Worm (Caenorhabditis elegans) whole organism, young adult: ENCODE results near the gene gcc-2.
A peak's percentile ranks its signal among the peaks of the same experiment; 100 is the strongest.

Source experiments
- B0035.1 ChIP-seq: sonication (generic microtip); optimal IDR thresholded peaks from 2 replicates; lab custom pipeline; 2016; ENCODE audit warnings: missing genetic modification characterization, mild to moderate bottlenecking, missing compliant biosample characterization, missing genotype, missing genetic modification reagents
- B0336.3 ChIP-seq: fragments of 200-800 bp; sonication (Bioruptor generic); IDR thresholded peaks from 2 replicates; pipeline ENCODE4 v1.3.6; 2022; ENCODE audit warnings: missing genetic modification characterization, missing compliant biosample characterization
- C17E4.6 ChIP-seq: fragments of 200-800 bp; sonication (Bioruptor generic); IDR thresholded peaks from 2 replicates; pipeline ENCODE4 v1.3.6; 2022; ENCODE audit warnings: missing genetic modification reagents, missing genetic modification characterization, missing compliant biosample characterization
- D2030.7 ChIP-seq: fragments of 200-800 bp; sonication (Bioruptor generic); IDR thresholded peaks from 2 replicates; pipeline ENCODE4 v1.3.6; 2022; ENCODE audit warnings: missing genetic modification reagents, missing genetic modification characterization, missing compliant biosample characterization
- F10E7.11 ChIP-seq: sonication (generic microtip); optimal IDR thresholded peaks from 2 replicates; lab custom pipeline; 2017; ENCODE audit warnings: mild to moderate bottlenecking, missing genetic modification characterization, moderate library complexity, missing compliant biosample characterization
- F37B4.10 ChIP-seq: fragments of 200-800 bp; sonication (Bioruptor generic); IDR thresholded peaks from 2 replicates; pipeline ENCODE4 v1.3.6; 2022; ENCODE audit warnings: missing genetic modification characterization, missing compliant biosample characterization
- F39B2.1 ChIP-seq: fragments of 200-800 bp; sonication (Bioruptor generic); IDR thresholded peaks from 2 replicates; pipeline ENCODE4 v1.3.6; 2022; ENCODE audit warnings: missing genetic modification reagents, missing genetic modification characterization, missing compliant biosample characterization
- F52B5.7 ChIP-seq: sonication (generic microtip); optimal IDR thresholded peaks from 2 replicates; lab custom pipeline; 2016; ENCODE audit warnings: mild to moderate bottlenecking, missing genetic modification characterization, missing compliant biosample characterization
- F55B11.4 ChIP-seq: sonication (generic microtip); optimal IDR thresholded peaks from 2 replicates; lab custom pipeline; 2016; ENCODE audit warnings: missing compliant biosample characterization, missing genetic modification characterization, borderline replicate concordance; ENCODE audit not compliant: insufficient read depth
- F57A8.1 ChIP-seq: fragments of 200-800 bp; sonication (Bioruptor generic); optimal IDR thresholded peaks from 2 replicates; lab custom pipeline; 2018; ENCODE audit warnings: mild to moderate bottlenecking, missing genetic modification characterization, moderate library complexity, missing compliant biosample characterization
- K11D2.4 ChIP-seq: fragments of 200-800 bp; sonication (Bioruptor generic); IDR thresholded peaks from 2 replicates; pipeline ENCODE4 v1.3.6; 2022; ENCODE audit warnings: missing genetic modification reagents, missing genetic modification characterization, missing compliant biosample characterization
- Y53F4B.3 ChIP-seq: fragments of 200-800 bp; sonication (Bioruptor generic); IDR thresholded peaks from 2 replicates; pipeline ENCODE4 v1.3.6; 2022; ENCODE audit warnings: missing genetic modification reagents, missing genetic modification characterization, missing compliant biosample characterization
- Y53G8AR.9 ChIP-seq: fragments of 200-800 bp; sonication (Bioruptor generic); conservative IDR thresholded peaks from 2 replicates; pipeline ENCODE4 v1.3.6; 2022; ENCODE audit warnings: missing genetic modification reagents, missing genetic modification characterization, missing compliant biosample characterization
- Y95B8A.8 ChIP-seq: fragments of 200-800 bp; sonication (Bioruptor generic); IDR thresholded peaks from 2 replicates; pipeline ENCODE4 v1.3.6; 2022; ENCODE audit warnings: missing genetic modification reagents, missing genetic modification characterization, missing compliant biosample characterization
- akir-1 ChIP-seq: fragments of 200-800 bp; sonication (Bioruptor generic); optimal IDR thresholded peaks from 2 replicates; lab custom pipeline; 2018; ENCODE audit warnings: mild to moderate bottlenecking, missing genetic modification characterization, moderate library complexity, missing compliant biosample characterization
- ama-1 ChIP-seq, 3 experiments: fragments of 150-350 bp in 1 of 3; sonication (generic microtip) in 2 of 3; optimal IDR thresholded peaks; 2 replicates each; lab custom pipeline; 2014 to 2018; ENCODE audit warnings: missing biosample characterization in 2 of 3, missing genetic modification characterization in 2 of 3, missing genetic modification reagents in 2 of 3
- aptf-3 ChIP-seq: fragments of 200-800 bp; sonication (Bioruptor generic); IDR thresholded peaks from 2 replicates; pipeline ENCODE4 v1.3.6; 2022; ENCODE audit warnings: missing genetic modification characterization, missing compliant biosample characterization
- athp-1 ChIP-seq: sonication (generic microtip); optimal IDR thresholded peaks from 2 replicates; lab custom pipeline; 2017; ENCODE audit warnings: mild to moderate bottlenecking, missing genetic modification characterization, missing compliant biosample characterization
- bed-1 ChIP-seq: fragments of 200-800 bp; sonication (Bioruptor generic); IDR thresholded peaks from 2 replicates; pipeline ENCODE4 v1.3.6; 2022; ENCODE audit warnings: missing genetic modification reagents, missing genetic modification characterization, missing compliant biosample characterization
- cebp-1 ChIP-seq, 2 experiments: fragments of 200-800 bp in 1 of 2; sonication (Bioruptor generic) in 1 of 2; sonication (generic microtip) in 1 of 2; IDR thresholded peaks in 1 of 2; optimal IDR thresholded peaks in 1 of 2; 2 replicates each; pipeline versions ENCODE4 v1.3.6 to Lab custom; 2017 to 2022; ENCODE audit warnings: missing compliant biosample characterization in 2 of 2, missing genetic modification characterization in 2 of 2, mild to moderate bottlenecking in 1 of 2, missing genetic modification reagents in 1 of 2, moderate library complexity in 1 of 2
- ceh-79 ChIP-seq: sonication (generic microtip); optimal IDR thresholded peaks from 2 replicates; lab custom pipeline; 2017; ENCODE audit warnings: mild to moderate bottlenecking, missing genetic modification characterization, missing compliant biosample characterization
- chd-7 ChIP-seq: sonication (generic microtip); optimal IDR thresholded peaks from 2 replicates; lab custom pipeline; 2016; ENCODE audit warnings: mild to moderate bottlenecking, missing genetic modification characterization, moderate library complexity, missing compliant biosample characterization
- die-1 ChIP-seq: sonication (generic microtip); optimal IDR thresholded peaks from 2 replicates; lab custom pipeline; 2016; ENCODE audit warnings: missing genotype, mild to moderate bottlenecking, missing genetic modification characterization, missing compliant biosample characterization
- dox-1 ChIP-seq: fragments of 200-800 bp; sonication (Bioruptor generic); IDR thresholded peaks from 2 replicates; pipeline ENCODE4 v1.3.6; 2022; ENCODE audit warnings: missing genetic modification reagents, missing genetic modification characterization, missing compliant biosample characterization
- dpff-1 ChIP-seq: sonication (generic microtip); optimal IDR thresholded peaks from 2 replicates; lab custom pipeline; 2017; ENCODE audit warnings: mild to moderate bottlenecking, missing genetic modification characterization, missing compliant biosample characterization
- egl-44 ChIP-seq: fragments of 200-800 bp; sonication (Bioruptor generic); IDR thresholded peaks from 2 replicates; pipeline ENCODE4 v1.3.6; 2022; ENCODE audit warnings: missing genetic modification reagents, missing genetic modification characterization, missing compliant biosample characterization
- ets-4 ChIP-seq: fragments of 200-800 bp; sonication (Bioruptor generic); optimal IDR thresholded peaks from 2 replicates; lab custom pipeline; 2018; ENCODE audit warnings: mild to moderate bottlenecking, missing genetic modification characterization, missing compliant biosample characterization
- hlh-12 ChIP-seq: sonication (generic microtip); optimal IDR thresholded peaks from 2 replicates; lab custom pipeline; 2016; ENCODE audit warnings: missing genetic modification characterization, missing compliant biosample characterization
- hsf-1 ChIP-seq: fragments of 200-800 bp; sonication (Bioruptor generic); IDR thresholded peaks from 2 replicates; pipeline ENCODE4 v1.3.6; 2022; ENCODE audit warnings: missing genetic modification reagents, missing genetic modification characterization, missing compliant biosample characterization
- lin-40 ChIP-seq: sonication (generic microtip); optimal IDR thresholded peaks from 2 replicates; lab custom pipeline; 2016; ENCODE audit warnings: missing genetic modification characterization, mild to moderate bottlenecking, missing compliant biosample characterization, missing genotype, missing genetic modification reagents
- lir-1 ChIP-seq: fragments of 200-800 bp; sonication (Bioruptor generic); conservative IDR thresholded peaks from 2 replicates; pipeline ENCODE4 v1.3.6; 2022; ENCODE audit warnings: missing genetic modification reagents, missing genetic modification characterization, missing compliant biosample characterization
- lsl-1 ChIP-seq: fragments of 200-800 bp; sonication (Bioruptor generic); optimal IDR thresholded peaks from 2 replicates; lab custom pipeline; 2018; ENCODE audit warnings: mild to moderate bottlenecking, missing genetic modification characterization, moderate library complexity, missing compliant biosample characterization
- madf-10 ChIP-seq: sonication (generic microtip); optimal IDR thresholded peaks from 2 replicates; lab custom pipeline; 2016; ENCODE audit warnings: mild to moderate bottlenecking, missing genetic modification characterization, missing compliant biosample characterization
- madf-3 ChIP-seq: fragments of 200-800 bp; sonication (Bioruptor generic); IDR thresholded peaks from 2 replicates; pipeline ENCODE4 v1.3.6; 2022; ENCODE audit warnings: missing genetic modification reagents, missing genetic modification characterization, missing compliant biosample characterization
- madf-6 ChIP-seq: fragments of 200-800 bp; sonication (Bioruptor generic); IDR thresholded peaks from 2 replicates; pipeline ENCODE4 v1.3.6; 2022; ENCODE audit warnings: missing genetic modification reagents, missing genetic modification characterization, missing compliant biosample characterization
- mcd-1 ChIP-seq: fragments of 200-800 bp; sonication (Bioruptor generic); IDR thresholded peaks from 2 replicates; pipeline ENCODE4 v1.3.6; 2022; ENCODE audit warnings: missing genetic modification reagents, missing genetic modification characterization, missing compliant biosample characterization
- nfya-2 ChIP-seq: fragments of 200-800 bp; sonication (Bioruptor generic); IDR thresholded peaks from 2 replicates; pipeline ENCODE4 v1.3.6; 2022; ENCODE audit warnings: missing genetic modification reagents, missing genetic modification characterization, missing compliant biosample characterization
- nfyb-1 ChIP-seq: fragments of 200-800 bp; sonication (Bioruptor generic); IDR thresholded peaks from 2 replicates; pipeline ENCODE4 v1.3.6; 2022; ENCODE audit warnings: missing genetic modification reagents, missing genetic modification characterization, missing compliant biosample characterization
- nhr-80 ChIP-seq: sonication (generic microtip); optimal IDR thresholded peaks from 2 replicates; lab custom pipeline; 2016; ENCODE audit warnings: missing genetic modification characterization, missing compliant biosample characterization
- nhr-90 ChIP-seq: sonication (generic microtip); optimal IDR thresholded peaks from 2 replicates; lab custom pipeline; 2016; ENCODE audit warnings: missing genotype, mild to moderate bottlenecking, missing genetic modification characterization, missing compliant biosample characterization
- repo-1 ChIP-seq: sonication (generic microtip); optimal IDR thresholded peaks from 2 replicates; lab custom pipeline; 2017; ENCODE audit warnings: mild to moderate bottlenecking, missing genetic modification characterization, missing compliant biosample characterization
- snpc-1.1 ChIP-seq: sonication (generic microtip); optimal IDR thresholded peaks from 2 replicates; lab custom pipeline; 2017; ENCODE audit warnings: missing genetic modification characterization, mild to moderate bottlenecking, missing compliant biosample characterization, antibody characterized with exemption, moderate library complexity, missing genotype, missing genetic modification reagents; ENCODE audit not compliant: insufficient read depth
- snpc-3.4 ChIP-seq: sonication (generic microtip); optimal IDR thresholded peaks from 2 replicates; lab custom pipeline; 2017; ENCODE audit warnings: missing genetic modification characterization, mild to moderate bottlenecking, missing compliant biosample characterization, antibody characterized with exemption, moderate library complexity, missing genotype, missing genetic modification reagents
- sptf-2 ChIP-seq: fragments of 200-800 bp; sonication (Bioruptor generic); optimal IDR thresholded peaks from 2 replicates; lab custom pipeline; 2018; ENCODE audit warnings: mild to moderate bottlenecking, missing genetic modification characterization, missing compliant biosample characterization
- tbp1 ChIP-seq: fragments of 200-800 bp; sonication (Bioruptor generic); optimal IDR thresholded peaks from 2 replicates; lab custom pipeline; 2018; ENCODE audit warnings: mild to moderate bottlenecking, missing genetic modification characterization, missing compliant biosample characterization
- zfh-2 ChIP-seq: fragments of 200-800 bp; sonication (Bioruptor generic); conservative IDR thresholded peaks from 2 replicates; pipeline ENCODE4 v1.3.6; 2022; ENCODE audit warnings: missing genetic modification reagents, missing genetic modification characterization, missing compliant biosample characterization
- ztf-26 ChIP-seq: sonication (generic microtip); optimal IDR thresholded peaks from 2 replicates; lab custom pipeline; 2017; ENCODE audit warnings: missing genetic modification characterization, missing compliant biosample characterization
- ztf-28 ChIP-seq: fragments of 200-800 bp; sonication (Bioruptor generic); IDR thresholded peaks from 2 replicates; pipeline ENCODE4 v1.3.6; 2022; ENCODE audit warnings: missing genetic modification reagents, missing genetic modification characterization, missing compliant biosample characterization

gcc-2 gene

ce11 chrIII:9782011-9782436 is 20.1 kb upstream of the gcc-2 start, which contains the start of gene vha-2 (continued):
- TF ChIP-seq ama-1 (optimal IDR thresholded peaks at IDR 0.05; lab: Kevin White, UChicago) (no peak), ama-1 (GFP tag; optimal IDR thresholded peaks at IDR 0.05; lab: Kevin White, UChicago) (peak in 1 of 2 experiments; percentile 10), madf-6 (GFP tag; lab: Robert Waterston, UW) (peak; percentile 57), ztf-26 (tag; lab: Kevin White, UChicago) (peak; percentile 23), sptf-2 (GFP tag; lab: Kevin White, UChicago) (no peak), snpc-3.4 (no peak), F57A8.1 (GFP tag; lab: Kevin White, UChicago) (no peak), dox-1 (GFP tag; lab: Robert Waterston, UW) (peak; percentile 31), ceh-79 (tag; lab: Kevin White, UChicago) (peak; percentile 53), zfh-2 (GFP tag; lab: Robert Waterston, UW) (peak; percentile 30; the same call in 1 of the 2 replicates), bed-1 (GFP tag; lab: Robert Waterston, UW) (no peak), F37B4.10 (GFP tag; lab: Robert Waterston, UW) (no peak), aptf-3 (GFP tag; lab: Robert Waterston, UW) (no peak), mcd-1 (peak; percentile 62), nfya-2 (GFP tag; lab: Robert Waterston, UW) (peak; percentile 25; the same call in 1 of the 2 replicates), lsl-1 (GFP tag; lab: Kevin White, UChicago) (no peak), ztf-28 (GFP tag; lab: Robert Waterston, UW) (no peak), Y95B8A.8 (peak; percentile 54; the same call in 1 of the 2 replicates), nhr-90 (peak; percentile 43), D2030.7 (GFP tag; lab: Robert Waterston, UW) (peak; percentile 10; the same call in 1 of the 2 replicates), akir-1 (GFP tag; lab: Kevin White, UChicago) (peak; percentile 30), athp-1 (tag; lab: Kevin White, UChicago) (peak; percentile 77), F55B11.4 (tag; lab: Kevin White, UChicago) (no peak), repo-1 (tag; lab: Kevin White, UChicago) (peak; percentile 62), nfyb-1 (peak; percentile 77), Y53G8AR.9 (GFP tag; lab: Robert Waterston, UW) (peak; percentile 80), ets-4 (GFP tag; lab: Kevin White, UChicago) (peak; percentile 66), madf-10 (tag; lab: Kevin White, UChicago) (peak; percentile 23), hlh-12 (tag; lab: Kevin White, UChicago) (no peak), dpff-1 (peak; percentile 11), cebp-1 (GFP tag; IDR thresholded peaks at IDR 0.05; lab: Robert Waterston, UW) (no peak), cebp-1 (tag; optimal IDR thresholded peaks at IDR 0.05; lab: Kevin White, UChicago) (peak; percentile 42), nhr-80 (tag; lab: Kevin White, UChicago) (no peak), F52B5.7 (tag; lab: Kevin White, UChicago) (peak; percentile 53), lin-40 (tag; lab: Kevin White, UChicago) (no peak), chd-7 (tag; lab: Kevin White, UChicago) (peak; percentile 58), lir-1 (GFP tag; lab: Robert Waterston, UW) (no peak), C17E4.6 (peak; percentile 22; the same call in 1 of the 2 replicates), K11D2.4 (GFP tag; lab: Robert Waterston, UW) (no peak), Y53F4B.3 (no peak), B0035.1 (tag; lab: Kevin White, UChicago) (peak; percentile 55), snpc-1.1 (tag; lab: Kevin White, UChicago) (no peak), B0336.3 (peak; percentile 92), F10E7.11 (tag; lab: Kevin White, UChicago) (no peak), madf-3 (GFP tag; lab: Robert Waterston, UW) (0 out of 2 replicates have a peak, but pooled peaks have one; percentile 64), tbp1 (peak; percentile 31), egl-44 (peak; percentile 53; the same call in 1 of the 2 replicates), hsf-1 (GFP tag; lab: Robert Waterston, UW) (peak; percentile 76), F39B2.1 (GFP tag; lab: Robert Waterston, UW) (no peak), die-1 (tag; lab: Kevin White, UChicago) (peak; percentile 62)
